Fruit fly (Drosophila melanogaster): ENCODE data around the gene CG4991.

- TF ChIP-seq CG11617 (GFP tag; optimal IDR thresholded peaks at IDR 0.05) (no peak), toe (GFP tag; optimal IDR thresholded peaks at IDR 0.05) (no peak), Clk (GFP tag; optimal IDR thresholded peaks at IDR 0.05) (no peak), CG7101 (tag; optimal IDR thresholded peaks at IDR 0.05) (no peak), pad (GFP tag; optimal IDR thresholded peaks at IDR 0.05) (no peak), kay (GFP tag; ENCODE audit: borderline replicate concordance) (no peak), CG1620 (GFP tag; optimal IDR thresholded peaks at IDR 0.05) (no peak)
Observed at dm6 chrX:17047730-17048577, 43.7 kb upstream of the CG4991 start.

All from whole organism, adult.